Fruit fly (Drosophila melanogaster) whole organism, embryonic: ENCODE measurements around the gene Dic4.

Experiments used
- Abd-B ChIP-seq: fragments of 200-800 bp; sonication (Bioruptor generic); optimal IDR thresholded peaks from 2 replicates; lab custom pipeline; 2018; ENCODE audit warnings: missing biosample characterization, mild to moderate bottlenecking, missing genetic modification characterization, moderate library complexity
- Antp ChIP-seq: fragments of 200-800 bp; sonication (Bioruptor generic); optimal IDR thresholded peaks from 3 replicates; lab custom pipeline; 2016; ENCODE audit warnings: missing biosample characterization, missing genetic modification characterization
- CG10543 ChIP-seq: fragments of 200-800 bp; sonication (Bioruptor generic); optimal IDR thresholded peaks from 3 replicates; lab custom pipeline; 2017; ENCODE audit warnings: missing biosample characterization, mild to moderate bottlenecking, missing genetic modification characterization, moderate library complexity
- CG12071 ChIP-seq: fragments of 200-800 bp; sonication (Bioruptor generic); optimal IDR thresholded peaks from 3 replicates; lab custom pipeline; 2018; ENCODE audit warnings: missing biosample characterization, mild to moderate bottlenecking, missing genetic modification characterization
- CG12236 ChIP-seq: fragments of 200-800 bp; sonication (Bioruptor generic); optimal IDR thresholded peaks from 2 replicates; lab custom pipeline; 2016; ENCODE audit warnings: missing biosample characterization, missing genetic modification characterization
- CG12391 ChIP-seq: fragments of 200-800 bp; sonication (Bioruptor generic); optimal IDR thresholded peaks from 3 replicates; lab custom pipeline; 2018; ENCODE audit warnings: missing biosample characterization, mild to moderate bottlenecking, missing genetic modification characterization, moderate library complexity
- CG12942 ChIP-seq: fragments of 200-800 bp; sonication (Bioruptor generic); optimal IDR thresholded peaks from 3 replicates; lab custom pipeline; 2016; ENCODE audit warnings: missing biosample characterization, missing genetic modification characterization
- CG17385 ChIP-seq: fragments of 200-800 bp; sonication (Bioruptor generic); optimal IDR thresholded peaks from 3 replicates; lab custom pipeline; 2018; ENCODE audit warnings: missing biosample characterization, mild to moderate bottlenecking, missing genetic modification characterization
- CG17802 ChIP-seq: fragments of 200-800 bp; sonication (Bioruptor generic); optimal IDR thresholded peaks from 2 replicates; lab custom pipeline; 2018; ENCODE audit warnings: missing biosample characterization, mild to moderate bottlenecking, missing genetic modification characterization, moderate library complexity
- CG30431 ChIP-seq: fragments of 200-800 bp; sonication (Bioruptor generic); optimal IDR thresholded peaks from 2 replicates; lab custom pipeline; 2017; ENCODE audit warnings: missing biosample characterization, missing genetic modification characterization
- CG31441 ChIP-seq: fragments of 200-800 bp; sonication (Bioruptor generic); IDR thresholded peaks from 2 replicates; pipeline ENCODE4 v1.3.6; 2022; ENCODE audit warnings: missing biosample characterization, missing genetic modification characterization
- CG32532 ChIP-seq: fragments of 200-800 bp; sonication (Bioruptor generic); IDR thresholded peaks from 2 replicates; pipeline ENCODE4 v1.3.6; 2022; ENCODE audit warnings: missing biosample characterization, missing genetic modification characterization
- CG32767 ChIP-seq: fragments of 200-800 bp; sonication (Bioruptor generic); IDR thresholded peaks from 2 replicates; pipeline ENCODE4 v1.3.6; 2022; ENCODE audit warnings: missing biosample characterization, missing genetic modification characterization
- CG34376 ChIP-seq: fragments of 200-800 bp; sonication (Bioruptor generic); optimal IDR thresholded peaks from 2 replicates; lab custom pipeline; 2018; ENCODE audit warnings: missing biosample characterization, mild to moderate bottlenecking, missing genetic modification characterization
- CG5953 ChIP-seq: fragments of 200-800 bp; sonication (Bioruptor generic); IDR thresholded peaks from 2 replicates; pipeline ENCODE4 v1.3.6; 2022; ENCODE audit warnings: missing biosample characterization, missing genetic modification characterization
- CG6683 ChIP-seq: fragments of 200-800 bp; sonication (Bioruptor generic); optimal IDR thresholded peaks from 2 replicates; lab custom pipeline; 2017; ENCODE audit warnings: missing biosample characterization, mild to moderate bottlenecking, missing genetic modification characterization, missing genetic modification reagents
- CG6791 ChIP-seq: fragments of 200-800 bp; sonication (Bioruptor generic); IDR thresholded peaks from 3 replicates; pipeline ENCODE4 v1.3.6; 2022; ENCODE audit warnings: missing biosample characterization, missing genetic modification characterization; ENCODE audit not compliant: partially characterized antibody
- CG7271 ChIP-seq: fragments of 200-800 bp; sonication (Bioruptor generic); optimal IDR thresholded peaks from 2 replicates; lab custom pipeline; 2018; ENCODE audit warnings: missing biosample characterization, mild to moderate bottlenecking, missing genetic modification characterization, moderate library complexity
- CG7745 ChIP-seq: fragments of 200-800 bp; sonication (Bioruptor generic); optimal IDR thresholded peaks from 2 replicates; lab custom pipeline; 2018; ENCODE audit warnings: missing biosample characterization, mild to moderate bottlenecking, missing genetic modification characterization, moderate library complexity
- Camta ChIP-seq: fragments of 200-800 bp; sonication (Bioruptor generic); optimal IDR thresholded peaks from 2 replicates; lab custom pipeline; 2016; ENCODE audit warnings: missing biosample characterization, missing genetic modification characterization
- D19A ChIP-seq: fragments of 200-800 bp; optimal IDR thresholded peaks from 3 replicates; lab custom pipeline; 2019; ENCODE audit warnings: missing biosample characterization, mild to moderate bottlenecking, missing genetic modification characterization, moderate library complexity
- Drgx ChIP-seq: fragments of 200-800 bp; sonication (Bioruptor generic); IDR thresholded peaks from 2 replicates; pipeline ENCODE4 v1.3.6; 2022; ENCODE audit warnings: missing biosample characterization, missing genetic modification characterization
- Gug ChIP-seq: fragments of 200-800 bp; sonication (Bioruptor generic); IDR thresholded peaks from 4 replicates; pipeline ENCODE4 v1.3.6; 2022; ENCODE audit warnings: missing biosample characterization, missing genetic modification characterization
- Hmx ChIP-seq: fragments of 200-800 bp; sonication (Bioruptor generic); optimal IDR thresholded peaks from 2 replicates; lab custom pipeline; 2016; ENCODE audit warnings: missing biosample characterization, missing genetic modification characterization
- Hsf ChIP-seq: fragments of 200-800 bp; sonication (Bioruptor generic); optimal IDR thresholded peaks from 3 replicates; lab custom pipeline; 2016; ENCODE audit warnings: missing biosample characterization, missing genetic modification characterization
- Mad ChIP-seq: fragments of 200-800 bp; sonication (Bioruptor generic); optimal IDR thresholded peaks from 2 replicates; lab custom pipeline; 2016; ENCODE audit warnings: missing biosample characterization, missing genetic modification characterization
- Max ChIP-seq: fragments of 200-800 bp; sonication (Bioruptor generic); optimal IDR thresholded peaks from 2 replicates; lab custom pipeline; 2016; ENCODE audit warnings: missing biosample characterization, mild to moderate bottlenecking, missing genetic modification characterization
- Scr ChIP-seq: fragments of 200-800 bp; sonication (Bioruptor generic); IDR thresholded peaks from 2 replicates; pipeline ENCODE4 v1.3.6; 2022; ENCODE audit warnings: missing biosample characterization, missing genetic modification characterization; ENCODE audit not compliant: partially characterized antibody
- Sin3A ChIP-seq: fragments of >200 bp; optimal IDR thresholded peaks from 2 replicates; lab custom pipeline; 2018
- Sox100B ChIP-seq: fragments of 200-800 bp; sonication (Bioruptor generic); optimal IDR thresholded peaks from 3 replicates; lab custom pipeline; 2018; ENCODE audit warnings: missing biosample characterization, mild to moderate bottlenecking, missing genetic modification characterization
- Sox102F ChIP-seq: fragments of 200-800 bp; sonication (Bioruptor generic); optimal IDR thresholded peaks from 2 replicates; lab custom pipeline; 2018; ENCODE audit warnings: missing biosample characterization, mild to moderate bottlenecking, missing genetic modification characterization, moderate library complexity
- Ssrp ChIP-seq: fragments of 200-800 bp; sonication (Bioruptor generic); optimal IDR thresholded peaks from 2 replicates; lab custom pipeline; 2018; ENCODE audit warnings: missing biosample characterization, mild to moderate bottlenecking, missing genetic modification characterization, moderate library complexity
- Stat92E ChIP-seq, 3 experiments: fragments of >200 bp in 2 of 3; fragments of 200-800 bp in 1 of 3; sonication (Bioruptor generic) in 1 of 3; optimal IDR thresholded peaks; 2 replicates each; lab custom pipeline; 2017 to 2019; ENCODE audit warnings: missing biosample characterization in 3 of 3, missing genetic modification characterization in 3 of 3, mild to moderate bottlenecking in 1 of 3, moderate library complexity in 1 of 3
- fd64A ChIP-seq: fragments of 200-800 bp; sonication (Bioruptor generic); optimal IDR thresholded peaks from 3 replicates; lab custom pipeline; 2018; ENCODE audit warnings: missing biosample characterization, mild to moderate bottlenecking, missing genetic modification characterization
- fru ChIP-seq: fragments of >200 bp; optimal IDR thresholded peaks from 2 replicates; lab custom pipeline; 2017
- gcm ChIP-seq: fragments of 200-800 bp; sonication (Bioruptor generic); optimal IDR thresholded peaks from 2 replicates; lab custom pipeline; 2019; ENCODE audit warnings: missing biosample characterization, mild to moderate bottlenecking, missing genetic modification characterization, moderate library complexity
- hkb ChIP-seq, 2 experiments: fragments of 200-800 bp in 1 of 2; fragments of >200 bp in 1 of 2; sonication (Bioruptor generic) in 1 of 2; IDR thresholded peaks in 1 of 2; optimal IDR thresholded peaks in 1 of 2; 2 replicates each; pipeline versions ENCODE4 v1.3.6 to Lab custom; 2017 to 2022; ENCODE audit warnings: missing biosample characterization in 1 of 2, missing genetic modification characterization in 1 of 2
- kni ChIP-seq: fragments of 200-800 bp; sonication (Bioruptor generic); optimal IDR thresholded peaks from 3 replicates; lab custom pipeline; 2017; ENCODE audit warnings: mild to moderate bottlenecking, missing biosample characterization, missing genetic modification reagents, missing genetic modification characterization
- nom ChIP-seq: fragments of 200-800 bp; sonication (Bioruptor generic); optimal IDR thresholded peaks from 2 replicates; lab custom pipeline; 2017; ENCODE audit warnings: missing biosample characterization, missing genetic modification characterization, mild to moderate bottlenecking, moderate library complexity, missing genetic modification reagents
- prd ChIP-seq, 3 experiments: fragments of >200 bp in 2 of 3; fragments of 200-800 bp in 1 of 3; sonication (Bioruptor generic) in 1 of 3; optimal IDR thresholded peaks in 2 of 3; IDR thresholded peaks in 1 of 3; 2 replicates in 2 of 3; 3 replicates in 1 of 3; pipeline versions ENCODE4 v1.3.6 to Lab custom; 2017 to 2022; ENCODE audit warnings: missing biosample characterization in 1 of 3, missing genetic modification characterization in 1 of 3
- pros ChIP-seq: fragments of 200-800 bp; sonication (Bioruptor generic); optimal IDR thresholded peaks from 3 replicates; lab custom pipeline; 2019; ENCODE audit warnings: missing biosample characterization, mild to moderate bottlenecking, missing genetic modification characterization, moderate library complexity
- seq ChIP-seq: fragments of 200-800 bp; sonication (Bioruptor generic); IDR thresholded peaks from 2 replicates; pipeline ENCODE4 v1.3.6; 2022; ENCODE audit warnings: missing biosample characterization, missing genetic modification characterization
- sna ChIP-seq: fragments of 200-800 bp; sonication (Bioruptor generic); IDR thresholded peaks from 2 replicates; pipeline ENCODE4 v1.3.6; 2022; ENCODE audit warnings: missing biosample characterization, missing genetic modification characterization; ENCODE audit not compliant: partially characterized antibody
- sqz ChIP-seq: fragments of 200-800 bp; sonication (Bioruptor generic); optimal IDR thresholded peaks from 3 replicates; lab custom pipeline; 2018; ENCODE audit warnings: missing biosample characterization, mild to moderate bottlenecking, missing genetic modification characterization
- tx ChIP-seq: fragments of 200-800 bp; sonication (Bioruptor generic); optimal IDR thresholded peaks from 2 replicates; lab custom pipeline; 2016; ENCODE audit warnings: missing biosample characterization, missing genetic modification characterization
- vnd ChIP-seq: fragments of 200-800 bp; sonication (Bioruptor generic); IDR thresholded peaks from 3 replicates; pipeline ENCODE4 v1.3.6; 2022; ENCODE audit warnings: missing biosample characterization, missing genetic modification characterization; ENCODE audit not compliant: partially characterized antibody
- wdn ChIP-seq: fragments of 200-800 bp; sonication (Bioruptor generic); IDR thresholded peaks from 2 replicates; pipeline ENCODE4 v1.3.6; 2022; ENCODE audit warnings: missing biosample characterization, missing genetic modification characterization
- wor ChIP-seq: fragments of 200-800 bp; sonication (Bioruptor generic); IDR thresholded peaks from 2 replicates; pipeline ENCODE4 v1.3.6; 2022; ENCODE audit warnings: missing biosample characterization, missing genetic modification characterization
- yki ChIP-seq: fragments of >200 bp; optimal IDR thresholded peaks from 3 replicates; lab custom pipeline; 2018

Dic4 gene

DNA sequence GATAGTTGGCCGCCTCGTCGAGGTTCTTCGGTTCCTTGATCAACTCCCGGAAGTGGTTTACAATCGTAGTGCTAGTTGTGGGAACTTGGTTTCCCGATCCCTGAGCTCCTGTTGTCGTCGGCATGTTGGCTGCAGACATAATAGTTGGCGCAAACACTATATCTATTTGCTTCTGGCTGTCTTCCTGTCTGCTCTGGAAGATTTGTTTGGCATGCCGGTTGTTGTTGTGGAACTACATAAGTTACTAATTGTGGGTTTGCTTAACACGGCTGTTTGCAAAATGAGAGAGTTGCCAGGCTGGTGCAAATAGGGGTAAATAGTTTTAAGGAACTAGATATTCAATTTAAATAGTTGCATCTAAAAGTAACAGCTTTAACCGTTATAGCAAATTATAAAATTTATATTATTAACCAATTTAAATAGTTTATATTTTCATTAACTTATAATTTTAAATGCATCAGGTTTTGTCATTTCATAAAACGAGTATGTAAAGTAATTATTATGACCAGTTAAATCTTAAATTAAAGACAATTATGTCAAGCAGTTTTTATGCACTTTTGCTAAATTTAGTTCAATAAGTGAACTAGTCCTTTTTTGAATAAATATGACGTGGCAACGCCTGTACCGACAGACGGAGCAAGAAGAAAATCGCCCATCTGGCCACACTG lies 16.5 kb downstream of the Dic4 start, which contains the start of the genes Sgf11 and CG32202 (continued):
- TF ChIP-seq Camta: no peak
- peak; percentile 88 for TF ChIP-seq CG12391
- TF ChIP-seq CG6791 (GFP tag; lab: Robert Waterston, UW): no peak
- no peak for TF ChIP-seq sqz
- TF ChIP-seq wdn (GFP tag; lab: Robert Waterston, UW): no peak
- TF ChIP-seq CG17385 (GFP tag; lab: Kevin White, UChicago): peak; percentile 52
- TF ChIP-seq gcm (GFP tag; lab: Kevin White, UChicago): peak; percentile 47
- TF ChIP-seq Sin3A (lab: Kevin White, UChicago): no peak
- no peak for TF ChIP-seq nom
- peak; percentile 70 for TF ChIP-seq Sox102F (GFP tag; lab: Kevin White, UChicago)
- TF ChIP-seq CG30431: no peak
- TF ChIP-seq tx (GFP tag; lab: Kevin White, UChicago): no peak
- peak; percentile 46 for TF ChIP-seq D19A (tag; lab: Kevin White, UChicago)
- no peak for TF ChIP-seq Drgx
- TF ChIP-seq CG34376 (GFP tag; lab: Kevin White, UChicago): no peak
- TF ChIP-seq Hmx: no peak
- TF ChIP-seq vnd: no peak
- no peak for TF ChIP-seq seq (GFP tag; lab: Robert Waterston, UW)
- 0 out of 2 replicates have a peak, but pooled peaks have one; percentile 20 for TF ChIP-seq wor (GFP tag; lab: Robert Waterston, UW)
- peak; percentile 56 for TF ChIP-seq Mad
- no peak for TF ChIP-seq CG6683 (GFP tag; lab: Kevin White, UChicago)
- TF ChIP-seq hkb (optimal IDR thresholded peaks at IDR 0.05; lab: Kevin White, UChicago): no peak
- TF ChIP-seq hkb (GFP tag; IDR thresholded peaks at IDR 0.05; lab: Robert Waterston, UW): peak; percentile 59
- no peak for TF ChIP-seq Max
- no peak for TF ChIP-seq prd (optimal IDR thresholded peaks at IDR 0.05; lab: Kevin White, UChicago)
- peak; percentile 57; the same call in 2 of the 3 replicates for TF ChIP-seq prd (GFP tag; IDR thresholded peaks at IDR 0.05; lab: Robert Waterston, UW)
- no peak for TF ChIP-seq Antp
- TF ChIP-seq CG7745: no peak
- TF ChIP-seq kni (GFP tag; lab: Kevin White, UChicago): peak; percentile 10
- peak; percentile 52 for TF ChIP-seq CG10543 (GFP tag; lab: Kevin White, UChicago)
- peak; percentile 60 for TF ChIP-seq Sox100B (GFP tag; lab: Kevin White, UChicago)
- TF ChIP-seq CG12236: no peak
- no peak for TF ChIP-seq Abd-B (GFP tag; lab: Kevin White, UChicago)
- no peak for TF ChIP-seq pros
- peak; percentile 7; the same call in 1 of the 4 replicates for TF ChIP-seq Gug (GFP tag; lab: Robert Waterston, UW)
- no peak for TF ChIP-seq Stat92E (GFP tag; optimal IDR thresholded peaks at IDR 0.05; lab: Kevin White, UChicago)
- TF ChIP-seq CG12071 (GFP tag; lab: Kevin White, UChicago): no peak
- no peak for TF ChIP-seq CG5953 (GFP tag; lab: Robert Waterston, UW)
- TF ChIP-seq CG17802 (tag; lab: Kevin White, UChicago): no peak
- TF ChIP-seq CG32767 (GFP tag; lab: Robert Waterston, UW): peak; percentile 44; the same call in 1 of the 2 replicates
- no peak for TF ChIP-seq CG7271 (tag; lab: Kevin White, UChicago)
- TF ChIP-seq Ssrp: peak; percentile 65
- TF ChIP-seq sna (GFP tag; lab: Robert Waterston, UW): no peak
- TF ChIP-seq CG32532 (GFP tag; lab: Robert Waterston, UW): peak; percentile 64; the same call in 1 of the 2 replicates
- TF ChIP-seq yki: no peak
- no peak for TF ChIP-seq Scr
- peak; percentile 76 for TF ChIP-seq CG31441 (GFP tag; lab: Robert Waterston, UW)
- TF ChIP-seq fru (lab: Kevin White, UChicago): no peak
- peak; percentile 5 for TF ChIP-seq Hsf
- TF ChIP-seq CG12942 (GFP tag; lab: Kevin White, UChicago): peak; percentile 72
- TF ChIP-seq fd64A (GFP tag; lab: Kevin White, UChicago): no peak
